Fruit fly (Drosophila melanogaster) whole organism, embryonic: ENCODE data around the gene fz4.
A peak's percentile ranks its signal among the peaks of the same experiment; 100 is the strongest.

Experiments used
- Atf-2 ChIP-seq: fragments of 200-800 bp; sonication (Bioruptor generic); optimal IDR thresholded peaks from 2 replicates; lab custom pipeline; 2016; ENCODE audit warnings: missing biosample characterization, missing genetic modification characterization
- CG10431 ChIP-seq: fragments of 200-800 bp; sonication (Bioruptor generic); optimal IDR thresholded peaks from 3 replicates; lab custom pipeline; 2018; ENCODE audit warnings: missing biosample characterization, mild to moderate bottlenecking, missing genetic modification characterization
- CG11504 ChIP-seq: fragments of 200-800 bp; sonication (Bioruptor generic); optimal IDR thresholded peaks from 3 replicates; lab custom pipeline; 2019; ENCODE audit warnings: missing biosample characterization, mild to moderate bottlenecking, missing genetic modification characterization, moderate library complexity
- CG12299 ChIP-seq: fragments of 200-800 bp; sonication (Bioruptor generic); optimal IDR thresholded peaks from 2 replicates; lab custom pipeline; 2018; ENCODE audit warnings: missing biosample characterization, mild to moderate bottlenecking, missing genetic modification characterization
- CG12659 ChIP-seq: fragments of 200-800 bp; sonication (Bioruptor generic); optimal IDR thresholded peaks from 3 replicates; lab custom pipeline; 2017; ENCODE audit warnings: mild to moderate bottlenecking, missing biosample characterization, missing genetic modification reagents, missing genetic modification characterization
- CG13775 ChIP-seq: fragments of 200-800 bp; sonication (Bioruptor generic); optimal IDR thresholded peaks from 3 replicates; lab custom pipeline; 2017; ENCODE audit warnings: missing biosample characterization, mild to moderate bottlenecking, missing genetic modification characterization
- CG14667 ChIP-seq: fragments of 200-800 bp; sonication (Bioruptor generic); IDR thresholded peaks from 2 replicates; pipeline ENCODE4 v1.3.6; 2022; ENCODE audit warnings: missing biosample characterization, missing genetic modification characterization
- CG15479 ChIP-seq: fragments of 200-800 bp; sonication (Bioruptor generic); optimal IDR thresholded peaks from 3 replicates; lab custom pipeline; 2019; ENCODE audit warnings: missing biosample characterization, mild to moderate bottlenecking, missing genetic modification characterization, moderate library complexity
- CG18262 ChIP-seq: fragments of 200-800 bp; optimal IDR thresholded peaks from 3 replicates; lab custom pipeline; 2019; ENCODE audit warnings: missing biosample characterization, mild to moderate bottlenecking, missing genetic modification characterization, moderate library complexity
- CG18476 ChIP-seq: fragments of 200-800 bp; sonication (Bioruptor generic); optimal IDR thresholded peaks from 2 replicates; lab custom pipeline; 2016; ENCODE audit warnings: missing biosample characterization, mild to moderate bottlenecking, missing genetic modification characterization
- CG32532 ChIP-seq: fragments of 200-800 bp; sonication (Bioruptor generic); IDR thresholded peaks from 2 replicates; pipeline ENCODE4 v1.3.6; 2022; ENCODE audit warnings: missing biosample characterization, missing genetic modification characterization
- CG33557 ChIP-seq: fragments of 200-800 bp; sonication (Bioruptor generic); optimal IDR thresholded peaks from 2 replicates; lab custom pipeline; 2019; ENCODE audit warnings: missing biosample characterization, mild to moderate bottlenecking, missing genetic modification characterization, moderate library complexity
- CG3847 ChIP-seq: fragments of 200-800 bp; sonication (Bioruptor generic); IDR thresholded peaks from 2 replicates; pipeline ENCODE4 v1.3.6; 2022; ENCODE audit warnings: missing biosample characterization, missing genetic modification characterization
- CG4617 ChIP-seq: fragments of 200-800 bp; sonication (Bioruptor generic); optimal IDR thresholded peaks from 3 replicates; lab custom pipeline; 2016; ENCODE audit warnings: missing biosample characterization, missing genetic modification characterization, borderline replicate concordance
- CG6175 ChIP-seq: fragments of 200-800 bp; sonication (Bioruptor generic); IDR thresholded peaks from 3 replicates; pipeline ENCODE4 v1.3.6; 2022; ENCODE audit warnings: missing biosample characterization, missing genetic modification characterization
- CG6765 ChIP-seq: fragments of 200-800 bp; sonication (Bioruptor generic); optimal IDR thresholded peaks from 3 replicates; lab custom pipeline; 2017; ENCODE audit warnings: missing biosample characterization, mild to moderate bottlenecking, missing genetic modification characterization
- CG7271 ChIP-seq: fragments of 200-800 bp; sonication (Bioruptor generic); optimal IDR thresholded peaks from 2 replicates; lab custom pipeline; 2018; ENCODE audit warnings: missing biosample characterization, mild to moderate bottlenecking, missing genetic modification characterization, moderate library complexity
- CG7372 ChIP-seq: fragments of 200-800 bp; sonication (Bioruptor generic); IDR thresholded peaks from 2 replicates; pipeline ENCODE4 v1.3.6; 2022; ENCODE audit warnings: missing biosample characterization, missing genetic modification characterization
- CG7745 ChIP-seq: fragments of 200-800 bp; sonication (Bioruptor generic); optimal IDR thresholded peaks from 2 replicates; lab custom pipeline; 2018; ENCODE audit warnings: missing biosample characterization, mild to moderate bottlenecking, missing genetic modification characterization, moderate library complexity
- CG7963 ChIP-seq: fragments of 200-800 bp; sonication (Bioruptor generic); IDR thresholded peaks from 3 replicates; pipeline ENCODE4 v1.3.6; 2022; ENCODE audit warnings: missing biosample characterization, missing genetic modification characterization; ENCODE audit not compliant: partially characterized antibody
- CG9609 ChIP-seq: fragments of 200-800 bp; sonication (Bioruptor generic); optimal IDR thresholded peaks from 3 replicates; lab custom pipeline; 2016; ENCODE audit warnings: missing biosample characterization, missing genetic modification characterization
- CG9727 ChIP-seq: fragments of 200-800 bp; sonication (Bioruptor generic); optimal IDR thresholded peaks from 3 replicates; lab custom pipeline; 2017; ENCODE audit warnings: missing biosample characterization, mild to moderate bottlenecking, missing genetic modification characterization
- CG9817 ChIP-seq: fragments of 200-800 bp; sonication (Bioruptor generic); optimal IDR thresholded peaks from 2 replicates; lab custom pipeline; 2018; ENCODE audit warnings: missing biosample characterization, mild to moderate bottlenecking, missing genetic modification characterization, moderate library complexity
- CoRest ChIP-seq: fragments of 200-800 bp; sonication (Bioruptor generic); optimal IDR thresholded peaks from 3 replicates; lab custom pipeline; 2018; ENCODE audit warnings: missing biosample characterization, mild to moderate bottlenecking, missing genetic modification characterization, moderate library complexity
- Dp ChIP-seq: fragments of 200-800 bp; sonication (Bioruptor generic); optimal IDR thresholded peaks from 2 replicates; lab custom pipeline; 2018; ENCODE audit warnings: missing biosample characterization, mild to moderate bottlenecking, missing genetic modification characterization, moderate library complexity
- Fer3 ChIP-seq: fragments of 200-800 bp; sonication (Bioruptor generic); optimal IDR thresholded peaks from 2 replicates; lab custom pipeline; 2018; ENCODE audit warnings: missing biosample characterization, mild to moderate bottlenecking, missing genetic modification characterization, moderate library complexity
- Gsc ChIP-seq: fragments of 200-800 bp; sonication (Bioruptor generic); IDR thresholded peaks from 2 replicates; pipeline ENCODE4 v1.3.6; 2022; ENCODE audit warnings: missing biosample characterization, missing genetic modification characterization
- Hmx ChIP-seq: fragments of 200-800 bp; sonication (Bioruptor generic); optimal IDR thresholded peaks from 2 replicates; lab custom pipeline; 2016; ENCODE audit warnings: missing biosample characterization, missing genetic modification characterization
- Hr51 ChIP-seq, 2 experiments: fragments of 200-800 bp; sonication (Bioruptor generic); optimal IDR thresholded peaks; 2 replicates in 1 of 2; 3 replicates in 1 of 2; lab custom pipeline; 2016 to 2018; ENCODE audit warnings: missing biosample characterization in 2 of 2, missing genetic modification characterization in 2 of 2, mild to moderate bottlenecking in 1 of 2, moderate library complexity in 1 of 2
- MTF-1 ChIP-seq: fragments of 200-800 bp; sonication (Bioruptor generic); optimal IDR thresholded peaks from 2 replicates; lab custom pipeline; 2018; ENCODE audit warnings: missing biosample characterization, mild to moderate bottlenecking, missing genetic modification characterization, borderline replicate concordance
- Nf-YB ChIP-seq: fragments of 200-800 bp; sonication (Bioruptor generic); optimal IDR thresholded peaks from 3 replicates; lab custom pipeline; 2019; ENCODE audit warnings: missing biosample characterization, mild to moderate bottlenecking, missing genetic modification characterization, moderate library complexity
- Ssrp ChIP-seq: fragments of 200-800 bp; sonication (Bioruptor generic); optimal IDR thresholded peaks from 2 replicates; lab custom pipeline; 2018; ENCODE audit warnings: missing biosample characterization, mild to moderate bottlenecking, missing genetic modification characterization, moderate library complexity
- ap ChIP-seq: fragments of 200-800 bp; sonication (Bioruptor generic); IDR thresholded peaks from 2 replicates; pipeline ENCODE4 v1.3.6; 2022; ENCODE audit warnings: missing biosample characterization, missing genetic modification characterization
- bsh ChIP-seq, 2 experiments: fragments of 200-800 bp; sonication (Bioruptor generic); optimal IDR thresholded peaks; 2 replicates each; lab custom pipeline; 2017 to 2018; ENCODE audit warnings: mild to moderate bottlenecking in 2 of 2, missing biosample characterization in 2 of 2, missing genetic modification characterization in 2 of 2, moderate library complexity in 1 of 2
- dati ChIP-seq: fragments of 200-800 bp; sonication (Bioruptor generic); IDR thresholded peaks from 2 replicates; pipeline ENCODE4 v1.3.6; 2022; ENCODE audit warnings: missing biosample characterization, missing genetic modification characterization
- gce ChIP-seq: fragments of 200-800 bp; sonication (Bioruptor generic); IDR thresholded peaks from 3 replicates; pipeline ENCODE4 v1.3.6; 2022; ENCODE audit warnings: missing biosample characterization, missing genetic modification characterization
- grn ChIP-seq: fragments of 200-800 bp; sonication (Bioruptor generic); optimal IDR thresholded peaks from 3 replicates; lab custom pipeline; 2017; ENCODE audit warnings: missing biosample characterization, missing genetic modification characterization
- jigr1 ChIP-seq: fragments of 200-800 bp; sonication (Bioruptor generic); IDR thresholded peaks from 3 replicates; pipeline ENCODE4 v1.3.6; 2022; ENCODE audit warnings: missing biosample characterization, missing genetic modification characterization
- luna ChIP-seq: fragments of 200-800 bp; sonication (Bioruptor generic); optimal IDR thresholded peaks from 2 replicates; lab custom pipeline; 2016; ENCODE audit warnings: missing biosample characterization, missing genetic modification characterization
- org-1 ChIP-seq: fragments of 200-800 bp; sonication (Bioruptor generic); optimal IDR thresholded peaks from 2 replicates; lab custom pipeline; 2017; ENCODE audit warnings: missing biosample characterization, missing genetic modification characterization
- otp ChIP-seq: fragments of 200-800 bp; sonication (Bioruptor generic); IDR thresholded peaks from 3 replicates; pipeline ENCODE4, ENCODE4 v1.3.6; 2022; ENCODE audit warnings: missing biosample characterization, missing genetic modification characterization
- phol ChIP-seq: fragments of 200-800 bp; sonication (Bioruptor generic); optimal IDR thresholded peaks from 3 replicates; lab custom pipeline; 2018; ENCODE audit warnings: missing biosample characterization, mild to moderate bottlenecking, missing genetic modification characterization, moderate library complexity
- pnt ChIP-seq: fragments of 200-800 bp; sonication (Bioruptor generic); optimal IDR thresholded peaks from 3 replicates; lab custom pipeline; 2016; ENCODE audit warnings: missing biosample characterization, missing genetic modification characterization
- pzg ChIP-seq: fragments of 200-800 bp; sonication (Bioruptor generic); optimal IDR thresholded peaks from 3 replicates; lab custom pipeline; 2018; ENCODE audit warnings: missing biosample characterization, mild to moderate bottlenecking, missing genetic modification characterization, moderate library complexity
- scrt ChIP-seq: fragments of 200-800 bp; sonication (Bioruptor generic); optimal IDR thresholded peaks from 2 replicates; lab custom pipeline; 2018; ENCODE audit warnings: missing biosample characterization, mild to moderate bottlenecking, missing genetic modification characterization, moderate library complexity
- seq ChIP-seq: fragments of 200-800 bp; sonication (Bioruptor generic); IDR thresholded peaks from 2 replicates; pipeline ENCODE4 v1.3.6; 2022; ENCODE audit warnings: missing biosample characterization, missing genetic modification characterization
- slou ChIP-seq: fragments of 200-800 bp; sonication (Bioruptor generic); optimal IDR thresholded peaks from 3 replicates; lab custom pipeline; 2016; ENCODE audit warnings: missing biosample characterization, missing genetic modification characterization
- stc ChIP-seq: fragments of 200-800 bp; sonication (Bioruptor generic); IDR thresholded peaks from 2 replicates; pipeline ENCODE4 v1.3.6; 2022; ENCODE audit warnings: missing biosample characterization, missing genetic modification characterization
- wek ChIP-seq: fragments of 200-800 bp; sonication (Bioruptor generic); optimal IDR thresholded peaks from 3 replicates; lab custom pipeline; 2018; ENCODE audit warnings: missing biosample characterization, mild to moderate bottlenecking, missing genetic modification characterization, moderate library complexity

Gene fz4

dm6 chrX:7104400-7105068 is 5.6 kb downstream of the fz4 start, which contains the start of the genes CG4617 and CG8300 (continued):
- TF ChIP-seq Hr51 (GFP tag; optimal IDR thresholded peaks at IDR 0.05; lab: Kevin White, UChicago), result peak in 1 of 2 experiments; percentile 36
- TF ChIP-seq CG32532 (GFP tag; lab: Robert Waterston, UW), result peak; percentile 43; the same call in 1 of the 2 replicates
- peak in 1 of 2 experiments; percentile 31 for TF ChIP-seq bsh (GFP tag; optimal IDR thresholded peaks at IDR 0.05; lab: Kevin White, UChicago)
- no peak for TF ChIP-seq wek (GFP tag; lab: Kevin White, UChicago)
- TF ChIP-seq CG10431 (GFP tag; lab: Kevin White, UChicago), result no peak
- TF ChIP-seq CG4617 (GFP tag; lab: Kevin White, UChicago), result peak; percentile 72
- TF ChIP-seq Gsc (GFP tag; lab: Robert Waterston, UW), result no peak
- TF ChIP-seq Nf-YB, result peak; percentile 11
- no peak for TF ChIP-seq CG6765 (GFP tag; lab: Kevin White, UChicago)
- no peak for TF ChIP-seq MTF-1
- TF ChIP-seq jigr1 (GFP tag; lab: Robert Waterston, UW), result no peak
- no peak for TF ChIP-seq CG7271 (tag; lab: Kevin White, UChicago)
- no peak for TF ChIP-seq stc (GFP tag; lab: Robert Waterston, UW)
- TF ChIP-seq Hmx (GFP tag; lab: Kevin White, UChicago), result no peak
- peak; percentile 36 for TF ChIP-seq Dp (GFP tag; lab: Kevin White, UChicago)
- no peak for TF ChIP-seq CG18476 (GFP tag; lab: Kevin White, UChicago)
- TF ChIP-seq CG13775 (GFP tag; lab: Kevin White, UChicago), result peak; percentile 51
- peak; percentile 12 for TF ChIP-seq pzg (GFP tag; lab: Kevin White, UChicago)
- TF ChIP-seq CG33557 (GFP tag; lab: Kevin White, UChicago), result no peak
- TF ChIP-seq CG9609, result no peak
- no peak for TF ChIP-seq Atf-2 (GFP tag; lab: Kevin White, UChicago)
- no peak for TF ChIP-seq CG12299 (tag; lab: Kevin White, UChicago)
- TF ChIP-seq slou, result no peak
- no peak for TF ChIP-seq CG6175 (GFP tag; lab: Robert Waterston, UW)
- no peak for TF ChIP-seq seq (GFP tag; lab: Robert Waterston, UW)
- TF ChIP-seq CG7745 (tag; lab: Kevin White, UChicago), result no peak
- TF ChIP-seq CG7372 (GFP tag; lab: Robert Waterston, UW), result no peak
- TF ChIP-seq luna, result no peak
- TF ChIP-seq CG11504 (tag; lab: Kevin White, UChicago), result peak; percentile 56
- TF ChIP-seq otp (GFP tag; lab: Robert Waterston, UW), result no peak
- TF ChIP-seq CG9817, result peak; percentile 43
- no peak for TF ChIP-seq CG3847 (GFP tag; lab: Robert Waterston, UW)
- TF ChIP-seq scrt, result no peak
- TF ChIP-seq CG7963 (GFP tag; lab: Robert Waterston, UW), result no peak
- peak; percentile 58 for TF ChIP-seq Ssrp (tag; lab: Kevin White, UChicago)
- TF ChIP-seq CG9727 (GFP tag; lab: Kevin White, UChicago), result peak; percentile 11
- no peak for TF ChIP-seq grn (GFP tag; lab: Kevin White, UChicago)
- peak; percentile 54 for TF ChIP-seq phol (tag; lab: Kevin White, UChicago)
- TF ChIP-seq dati (GFP tag; lab: Robert Waterston, UW), result no peak
- no peak for TF ChIP-seq gce (GFP tag; lab: Robert Waterston, UW)
- no peak for TF ChIP-seq CG14667
- TF ChIP-seq Fer3, result peak; percentile 4
- TF ChIP-seq pnt (GFP tag; lab: Kevin White, UChicago), result no peak
- no peak for TF ChIP-seq CG15479
- TF ChIP-seq CG18262 (tag; lab: Kevin White, UChicago), result peak; percentile 37
- peak; percentile 54 for TF ChIP-seq CoRest
- no peak for TF ChIP-seq ap (GFP tag; lab: Robert Waterston, UW)
- peak; percentile 46 for TF ChIP-seq CG12659 (GFP tag; lab: Kevin White, UChicago)
- TF ChIP-seq org-1 (GFP tag; lab: Kevin White, UChicago), result no peak
